Worm (Caenorhabditis elegans) whole organism, L2 larva: ENCODE data around the gene Y11D7A.5.
"Not testable (repeated sequence)": the region's sequence is repeated elsewhere in the genome, so short reads cannot be mapped to it uniquely, and the experiment has no call there.

Experiments
- aly-2 ChIP-seq: fragments of 150-350 bp; optimal IDR thresholded peaks from 2 replicates; lab custom pipeline; 2014; ENCODE audit warnings: missing biosample characterization, missing genetic modification characterization
- ceh-82 ChIP-seq: fragments of 150-350 bp; optimal IDR thresholded peaks from 2 replicates; lab custom pipeline; 2014; ENCODE audit warnings: missing biosample characterization, missing genetic modification characterization
- egl-27 ChIP-seq: sonication (generic microtip); optimal IDR thresholded peaks from 3 replicates; lab custom pipeline; 2017; ENCODE audit warnings: missing biosample characterization, missing genetic modification reagents, missing genetic modification characterization
- elt-3 ChIP-seq: sonication (generic microtip); optimal IDR thresholded peaks from 2 replicates; lab custom pipeline; 2017; ENCODE audit warnings: missing biosample characterization, missing genetic modification characterization
- lin-13 ChIP-seq: fragments of 150-350 bp; optimal IDR thresholded peaks from 2 replicates; lab custom pipeline; 2014; ENCODE audit warnings: missing biosample characterization, missing genetic modification reagents, missing genetic modification characterization
- lin-39 ChIP-seq: fragments of 150-350 bp; optimal IDR thresholded peaks from 2 replicates; lab custom pipeline; 2014; ENCODE audit warnings: missing biosample characterization, missing genetic modification reagents, missing genetic modification characterization
- lsy-2 ChIP-seq, 2 experiments: fragments of 150-350 bp in 1 of 2; sonication (generic microtip) in 1 of 2; optimal IDR thresholded peaks; 2 replicates each; lab custom pipeline; 2014 to 2017; ENCODE audit warnings: missing biosample characterization in 2 of 2, missing genetic modification characterization in 2 of 2
- nhr-237 ChIP-seq: fragments of 150-350 bp; optimal IDR thresholded peaks from 2 replicates; lab custom pipeline; 2014; ENCODE audit warnings: missing biosample characterization, missing genetic modification characterization

ce11 chrIV:9286305-9286704, 41.0 kb upstream of the Y11D7A.5 start, which contains the start of gene nhr-267:
- not testable (repeated sequence) for TF ChIP-seq lin-13 (GFP tag; lab: Kevin White, UChicago); lsy-2 (tag; optimal IDR thresholded peaks at IDR 0.05; lab: Kevin White, UChicago); lin-39; aly-2 (tag; lab: Kevin White, UChicago); elt-3 (tag; lab: Kevin White, UChicago); nhr-237 (tag; lab: Kevin White, UChicago); ceh-82 (tag; lab: Kevin White, UChicago); egl-27 (tag; lab: Kevin White, UChicago)
